Worm (Caenorhabditis elegans) whole organism, L2 larva: Measurements from ENCODE around the gene F46C5.6.

Experiments
- aly-2 ChIP-seq: fragments of 150-350 bp; optimal IDR thresholded peaks from 2 replicates; lab custom pipeline; 2014; ENCODE audit warnings: missing biosample characterization, missing genetic modification characterization
- ceh-16 ChIP-seq: fragments of 150-350 bp; optimal IDR thresholded peaks from 2 replicates; lab custom pipeline; 2014; ENCODE audit warnings: missing biosample characterization, missing genetic modification characterization
- mdl-1 ChIP-seq, 2 experiments: fragments of 150-350 bp in 1 of 2; sonication (generic microtip) in 1 of 2; optimal IDR thresholded peaks; 2 replicates each; lab custom pipeline; 2017; ENCODE audit warnings: missing biosample characterization in 2 of 2, missing genetic modification characterization in 2 of 2
- nhr-11 ChIP-seq: fragments of 150-350 bp; optimal IDR thresholded peaks from 2 replicates; lab custom pipeline; 2014; ENCODE audit warnings: missing biosample characterization, missing genetic modification characterization
- nhr-237 ChIP-seq: fragments of 150-350 bp; optimal IDR thresholded peaks from 2 replicates; lab custom pipeline; 2014; ENCODE audit warnings: missing biosample characterization, missing genetic modification characterization
- skn-1 ChIP-seq: sonication (generic microtip); optimal IDR thresholded peaks from 2 replicates; lab custom pipeline; 2017; ENCODE audit warnings: missing biosample characterization, missing genetic modification characterization
- snpc-4 ChIP-seq: fragments of 150-350 bp; optimal IDR thresholded peaks from 2 replicates; lab custom pipeline; 2014; ENCODE audit warnings: missing biosample characterization, missing genetic modification characterization
- unc-39 ChIP-seq: fragments of 150-350 bp; optimal IDR thresholded peaks from 2 replicates; lab custom pipeline; 2014; ENCODE audit warnings: missing biosample characterization, missing genetic modification characterization
- ztf-11 ChIP-seq: sonication (generic microtip); optimal IDR thresholded peaks from 2 replicates; lab custom pipeline; 2017; ENCODE audit warnings: missing biosample characterization, missing genetic modification characterization

DNA sequence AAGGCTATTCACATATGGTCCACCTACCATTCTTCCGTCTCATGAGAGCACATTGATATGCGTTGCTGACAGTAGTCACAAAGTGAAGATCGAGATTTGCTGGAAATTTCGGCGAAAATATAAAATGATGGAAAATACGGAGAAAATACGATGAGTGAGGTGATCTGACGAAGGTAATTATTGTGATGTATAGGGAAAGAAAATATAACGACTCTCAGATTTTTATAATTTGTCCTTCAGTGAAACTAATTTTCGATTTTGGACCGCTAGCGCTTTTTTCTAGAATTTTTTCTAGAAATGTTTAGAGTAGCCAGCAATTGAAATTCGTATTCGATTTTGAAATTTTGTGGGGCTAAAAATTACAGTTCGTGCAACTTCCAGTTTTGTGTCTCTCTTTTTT, 15.1 kb downstream of the F46C5.6 start, which contains the start of gene F46C5.2:
- TF ChIP-seq ceh-16 (tag; lab: Kevin White, UChicago) (no peak), nhr-11 (tag; lab: Kevin White, UChicago) (no peak), aly-2 (tag; lab: Kevin White, UChicago) (no peak), nhr-237 (tag; lab: Kevin White, UChicago) (no peak), mdl-1 (tag; optimal IDR thresholded peaks at IDR 0.05; lab: Kevin White, UChicago) (no peak), skn-1 (tag; lab: Kevin White, UChicago) (no peak), ztf-11 (tag; lab: Kevin White, UChicago) (no peak), snpc-4 (tag; lab: Kevin White, UChicago) (no peak), unc-39 (no peak)
